Worm (Caenorhabditis elegans) whole organism, L3 larva: ENCODE measurements around the gene K05G3.1.

Experiments
- ama-1 ChIP-seq: fragments of 150-350 bp; optimal IDR thresholded peaks from 2 replicates; lab custom pipeline; 2018
- elt-1 ChIP-seq: fragments of 150-350 bp; optimal IDR thresholded peaks from 2 replicates; lab custom pipeline; 2014; ENCODE audit warnings: missing biosample characterization, missing genetic modification characterization
- mdl-1 ChIP-seq: fragments of 150-350 bp; optimal IDR thresholded peaks from 2 replicates; lab custom pipeline; 2014; ENCODE audit warnings: missing biosample characterization, missing genetic modification characterization
- nhr-11 ChIP-seq: fragments of 150-350 bp; optimal IDR thresholded peaks from 2 replicates; lab custom pipeline; 2014; ENCODE audit warnings: missing biosample characterization, missing genetic modification characterization

ce11 chrX:16487068-16487658 is 14.0 kb upstream of the K05G3.1 start, which contains the start of gene cah-3:
- TF ChIP-seq ama-1 (lab: Kevin White, UChicago): no peak
- no peak for TF ChIP-seq nhr-11 (tag; lab: Kevin White, UChicago)
- no peak for TF ChIP-seq elt-1 (tag; lab: Kevin White, UChicago)
- no peak for TF ChIP-seq mdl-1
